Worm (Caenorhabditis elegans): ENCODE measurements around the gene fipr-29.

DNA sequence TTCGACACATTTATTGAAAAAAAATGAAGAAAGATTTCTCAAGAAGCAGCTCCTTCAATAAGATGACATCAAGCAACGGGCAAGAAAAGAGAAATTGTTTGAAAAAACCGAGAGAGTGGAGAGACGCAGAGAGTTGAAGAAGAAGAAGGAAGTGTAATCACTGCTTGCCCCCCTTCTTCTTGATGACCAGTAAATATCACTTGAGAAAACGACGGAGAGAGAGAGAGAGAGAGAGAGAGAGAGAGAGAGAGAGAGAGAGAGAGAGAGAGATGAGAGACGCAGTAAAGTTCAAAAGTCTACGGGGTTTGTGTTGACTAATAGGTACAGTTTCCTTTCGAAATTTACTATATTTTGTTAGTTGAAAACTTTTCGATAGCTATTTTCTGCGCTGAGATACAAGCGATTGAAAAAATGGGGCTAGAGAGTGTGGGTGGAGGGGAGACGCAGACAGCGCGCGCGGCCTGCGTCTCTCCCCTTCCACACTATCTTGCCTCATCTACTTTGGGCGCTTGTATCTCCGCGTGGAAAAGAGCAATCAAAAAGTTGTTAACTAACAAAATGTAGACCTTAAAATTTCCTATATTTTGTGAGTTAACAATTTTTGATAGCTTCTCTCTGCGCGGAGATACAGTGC, 5.8 kb upstream of the fipr-29 start:
- TF ChIP-seq elt-3 (tag; optimal IDR thresholded peaks at IDR 0.05), result no peak
- TF ChIP-seq mep-1 (tag; optimal IDR thresholded peaks at IDR 0.05), result no peak
- TF ChIP-seq ces-1 (GFP tag; optimal IDR thresholded peaks at IDR 0.05), result no peak
- TF ChIP-seq ham-2 (GFP tag; optimal IDR thresholded peaks at IDR 0.05), result no peak
- no peak for TF ChIP-seq ceh-43 (GFP tag; optimal IDR thresholded peaks at IDR 0.05)
- TF ChIP-seq mab-5 (tag; optimal IDR thresholded peaks at IDR 0.05), result no peak
- peak; percentile 7 for TF ChIP-seq nhr-237 (tag; optimal IDR thresholded peaks at IDR 0.05)
- TF ChIP-seq nhr-28 (tag; optimal IDR thresholded peaks at IDR 0.05), result no peak
- no peak for TF ChIP-seq unc-62 (GFP tag; optimal IDR thresholded peaks at IDR 0.05)
- no peak for TF ChIP-seq snpc-4 (tag; optimal IDR thresholded peaks at IDR 0.05)
